Worm (Caenorhabditis elegans) whole organism, L2 larva: ENCODE measurements around the gene bath-9.

Experiments
- C34F6.9 ChIP-seq: fragments of 150-350 bp; optimal IDR thresholded peaks from 2 replicates; lab custom pipeline; 2014; ENCODE audit warnings: missing biosample characterization, missing genetic modification characterization
- R02D3.7 ChIP-seq: fragments of 150-350 bp; optimal IDR thresholded peaks from 2 replicates; lab custom pipeline; 2014; ENCODE audit warnings: missing biosample characterization, missing genetic modification characterization
- Y55F3AM.14 ChIP-seq: fragments of 200-800 bp; sonication (Bioruptor generic); optimal IDR thresholded peaks from 2 replicates; lab custom pipeline; 2018; ENCODE audit warnings: mild to moderate bottlenecking, missing genetic modification characterization, missing compliant biosample characterization
- ZK546.5 ChIP-seq: sonication (generic microtip); optimal IDR thresholded peaks from 2 replicates; lab custom pipeline; 2017; ENCODE audit warnings: missing biosample characterization, missing genetic modification characterization
- aly-2 ChIP-seq: fragments of 150-350 bp; optimal IDR thresholded peaks from 2 replicates; lab custom pipeline; 2014; ENCODE audit warnings: missing biosample characterization, missing genetic modification characterization
- ama-1 ChIP-seq: fragments of 150-350 bp; optimal IDR thresholded peaks from 2 replicates; lab custom pipeline; 2018; ENCODE audit warnings: inconsistent platforms
- ceh-16 ChIP-seq: fragments of 150-350 bp; optimal IDR thresholded peaks from 2 replicates; lab custom pipeline; 2014; ENCODE audit warnings: missing biosample characterization, missing genetic modification characterization
- egl-27 ChIP-seq: sonication (generic microtip); optimal IDR thresholded peaks from 3 replicates; lab custom pipeline; 2017; ENCODE audit warnings: missing biosample characterization, missing genetic modification reagents, missing genetic modification characterization
- elt-1 ChIP-seq: fragments of 150-350 bp; optimal IDR thresholded peaks from 2 replicates; lab custom pipeline; 2014; ENCODE audit warnings: missing biosample characterization, missing genetic modification characterization
- elt-3 ChIP-seq: sonication (generic microtip); optimal IDR thresholded peaks from 2 replicates; lab custom pipeline; 2017; ENCODE audit warnings: missing biosample characterization, missing genetic modification characterization
- gmeb-1 ChIP-seq: fragments of 150-350 bp; optimal IDR thresholded peaks from 2 replicates; lab custom pipeline; 2014; ENCODE audit warnings: missing biosample characterization, missing genetic modification characterization
- lin-11 ChIP-seq: fragments of 150-350 bp; sonication (generic microtip); optimal IDR thresholded peaks from 2 replicates; lab custom pipeline; 2014; ENCODE audit warnings: missing biosample characterization, missing genetic modification characterization, inconsistent platforms, mixed read lengths
- lin-39 ChIP-seq: fragments of 150-350 bp; optimal IDR thresholded peaks from 2 replicates; lab custom pipeline; 2014; ENCODE audit warnings: missing biosample characterization, missing genetic modification reagents, missing genetic modification characterization
- lsy-2 ChIP-seq, 2 experiments: fragments of 150-350 bp in 1 of 2; sonication (generic microtip) in 1 of 2; optimal IDR thresholded peaks; 2 replicates each; lab custom pipeline; 2014 to 2017; ENCODE audit warnings: missing biosample characterization in 2 of 2, missing genetic modification characterization in 2 of 2
- mbf-1 ChIP-seq: sonication (generic microtip); optimal IDR thresholded peaks from 2 replicates; lab custom pipeline; 2017; ENCODE audit warnings: missing biosample characterization, missing genetic modification characterization
- nhr-10 ChIP-seq: sonication (generic microtip); optimal IDR thresholded peaks from 2 replicates; lab custom pipeline; 2017; ENCODE audit warnings: missing biosample characterization, missing genetic modification characterization
- nhr-11 ChIP-seq: fragments of 150-350 bp; optimal IDR thresholded peaks from 2 replicates; lab custom pipeline; 2014; ENCODE audit warnings: missing biosample characterization, missing genetic modification characterization
- nhr-12 ChIP-seq: fragments of 150-350 bp; optimal IDR thresholded peaks from 2 replicates; lab custom pipeline; 2014; ENCODE audit warnings: missing biosample characterization, missing genetic modification characterization
- nhr-129 ChIP-seq: fragments of 150-350 bp; optimal IDR thresholded peaks from 2 replicates; lab custom pipeline; 2014; ENCODE audit warnings: missing biosample characterization, missing genetic modification characterization
- nhr-21 ChIP-seq: fragments of 150-350 bp; optimal IDR thresholded peaks from 2 replicates; lab custom pipeline; 2014; ENCODE audit warnings: missing biosample characterization, missing genetic modification characterization
- nhr-23 ChIP-seq: fragments of 150-350 bp; optimal IDR thresholded peaks from 2 replicates; lab custom pipeline; 2014; ENCODE audit warnings: missing biosample characterization, missing genetic modification reagents, missing genetic modification characterization
- nhr-237 ChIP-seq: fragments of 150-350 bp; optimal IDR thresholded peaks from 2 replicates; lab custom pipeline; 2014; ENCODE audit warnings: missing biosample characterization, missing genetic modification characterization
- nhr-6 ChIP-seq: fragments of 150-350 bp; optimal IDR thresholded peaks from 2 replicates; lab custom pipeline; 2014; ENCODE audit warnings: missing biosample characterization, missing genetic modification characterization
- nhr-77 ChIP-seq: fragments of 150-350 bp; optimal IDR thresholded peaks from 2 replicates; lab custom pipeline; 2014; ENCODE audit warnings: missing biosample characterization, missing genetic modification characterization
- peb-1 ChIP-seq: fragments of 150-350 bp; optimal IDR thresholded peaks from 2 replicates; lab custom pipeline; 2014; ENCODE audit warnings: missing biosample characterization, missing genetic modification characterization
- sma-3 ChIP-seq: sonication (generic microtip); optimal IDR thresholded peaks from 2 replicates; lab custom pipeline; 2016; ENCODE audit warnings: missing genetic modification reagents, missing genetic modification characterization, missing compliant biosample characterization
- sma-9 ChIP-seq, 2 experiments: fragments of 150-350 bp in 1 of 2; sonication (generic microtip) in 1 of 2; optimal IDR thresholded peaks; 2 replicates each; lab custom pipeline; 2014 to 2016; ENCODE audit warnings: missing genetic modification characterization in 2 of 2, mild to moderate bottlenecking in 1 of 2, missing biosample characterization in 1 of 2, missing compliant biosample characterization in 1 of 2, missing genetic modification reagents in 1 of 2, moderate library complexity in 1 of 2
- unc-55 ChIP-seq: fragments of 150-350 bp; sonication (generic microtip); optimal IDR thresholded peaks from 3 replicates; lab custom pipeline; 2014; ENCODE audit warnings: missing biosample characterization, missing genetic modification reagents, missing genetic modification characterization
- unc-62 ChIP-seq: fragments of 150-350 bp; optimal IDR thresholded peaks from 2 replicates; lab custom pipeline; 2014; ENCODE audit warnings: missing biosample characterization, missing genetic modification reagents, missing genetic modification characterization
- zag-1 ChIP-seq: fragments of 150-350 bp; optimal IDR thresholded peaks from 2 replicates; lab custom pipeline; 2014; ENCODE audit warnings: missing biosample characterization, missing genetic modification characterization
- ztf-11 ChIP-seq: sonication (generic microtip); optimal IDR thresholded peaks from 2 replicates; lab custom pipeline; 2017; ENCODE audit warnings: missing biosample characterization, missing genetic modification characterization
- ztf-4 ChIP-seq: fragments of 150-350 bp; optimal IDR thresholded peaks from 2 replicates; lab custom pipeline; 2014; ENCODE audit warnings: missing biosample characterization, missing genetic modification characterization

bath-9 gene

DNA sequence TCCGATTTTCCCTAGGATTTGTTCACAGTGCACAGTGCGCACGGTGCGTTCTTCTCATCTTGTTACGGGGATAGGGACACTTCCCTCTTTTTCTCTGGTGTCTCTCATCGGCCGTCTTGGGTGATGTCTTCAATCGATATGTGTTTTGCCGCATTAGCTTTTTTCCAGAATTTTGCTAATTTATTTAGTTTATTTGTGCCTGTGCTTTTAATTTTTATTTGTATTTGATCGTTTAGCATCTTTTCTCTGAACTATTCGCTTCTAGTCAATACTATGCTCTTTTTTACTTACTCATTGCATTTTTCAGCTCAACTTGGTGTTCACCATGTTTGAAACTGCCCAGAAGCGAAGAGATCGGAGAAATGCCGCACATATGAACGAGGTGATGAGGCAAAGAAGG lies 36.6 kb upstream of the bath-9 start, which contains the start of gene F14D2.5:
F14D2.5 (plus strand) TSS at position 301 of the 400 bp plus-strand sequence.
- no peak for TF ChIP-seq zag-1 (tag; lab: Kevin White, UChicago)

DNA sequence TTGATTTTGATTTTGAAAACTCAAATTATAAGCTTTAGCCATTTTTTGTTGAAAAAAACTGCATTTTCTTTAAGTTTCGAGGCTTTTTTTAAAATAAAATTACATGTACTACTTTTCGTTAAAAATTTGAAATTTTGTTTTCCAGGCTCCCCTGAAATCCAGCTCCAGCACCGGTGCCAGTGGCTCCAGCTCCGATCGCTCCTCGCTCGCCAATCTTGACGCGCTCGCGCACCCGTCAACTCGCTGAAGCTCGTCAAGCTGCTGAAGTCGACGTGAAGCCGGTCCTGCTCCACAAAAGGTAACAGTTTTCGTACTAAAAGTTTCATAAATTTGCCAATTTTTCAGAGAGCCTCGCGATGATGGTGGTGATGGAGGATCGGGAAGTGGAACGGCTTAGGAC lies 36.1 kb upstream of the bath-9 start:
- no peak for TF ChIP-seq nhr-21 (tag; lab: Kevin White, UChicago)
- TF ChIP-seq nhr-12 (tag; lab: Kevin White, UChicago), result no peak
- TF ChIP-seq lin-39 (tag; lab: Kevin White, UChicago), result no peak
- TF ChIP-seq ama-1 (lab: Kevin White, UChicago), result no peak
- TF ChIP-seq ztf-4 (tag; lab: Kevin White, UChicago), result no peak
- TF ChIP-seq, all 48 proteins: peak for 0

DNA sequence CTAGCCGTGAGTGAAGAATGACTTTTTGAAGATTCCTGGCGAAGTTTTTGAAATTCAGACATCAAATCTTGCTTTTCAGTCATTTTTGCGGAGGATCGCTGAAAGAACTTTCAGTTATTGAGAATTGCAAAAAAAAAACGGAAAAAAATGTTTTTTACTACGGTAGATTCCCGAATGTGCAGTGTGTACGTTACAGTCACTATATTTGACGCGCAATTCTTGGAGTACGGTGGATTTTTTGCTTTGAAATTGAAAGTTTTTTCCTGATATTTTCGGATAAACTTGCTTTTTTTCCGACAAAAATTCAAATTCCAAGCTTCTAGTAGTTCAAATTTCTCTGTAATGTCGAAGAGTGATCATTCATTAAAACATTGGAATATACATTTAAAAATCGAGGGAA lies 34.9 kb upstream of the bath-9 start, which contains the start of gene F14D2.11:
F14D2.11 (minus strand) TSS at position 101 of the 400 bp plus-strand sequence.
- TF ChIP-seq ztf-11 (no peak), nhr-11 (no peak), nhr-237 (tag; lab: Kevin White, UChicago) (no peak), nhr-21 (tag; lab: Kevin White, UChicago) (no peak), C34F6.9 (tag; lab: Kevin White, UChicago) (no peak), zag-1 (tag; lab: Kevin White, UChicago) (no peak), unc-55 (GFP tag; lab: Kevin White, UChicago) (no peak), elt-1 (tag; lab: Kevin White, UChicago) (no peak), R02D3.7 (tag; lab: Kevin White, UChicago) (no peak), nhr-77 (tag; lab: Kevin White, UChicago) (no peak), mbf-1 (no peak), lin-39 (tag; lab: Kevin White, UChicago) (no peak)
- TF ChIP-seq, all 48 proteins: peak for 0

DNA sequence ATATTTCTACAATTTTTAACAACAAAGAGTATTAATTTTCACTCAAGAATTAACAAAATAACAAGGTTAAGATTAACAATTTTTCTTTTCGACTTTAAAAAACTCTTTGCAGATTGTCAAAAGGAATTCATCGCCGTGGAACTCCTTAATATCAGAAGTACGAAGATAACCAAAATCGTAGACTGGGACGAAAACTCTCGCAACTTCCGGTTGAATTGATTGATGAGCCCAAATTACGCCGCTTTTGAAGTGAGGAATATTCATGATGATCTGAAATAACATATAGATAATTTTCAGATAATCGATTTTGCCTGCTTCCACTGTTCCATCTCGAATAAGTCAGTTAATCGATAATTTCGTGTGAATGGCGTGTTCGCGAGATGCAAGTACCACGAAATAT lies 33.2 kb upstream of the bath-9 start, which contains the start of gene F14D2.15:
F14D2.15 (minus strand) TSS at position 101 of the 400 bp plus-strand sequence.
- TF ChIP-seq C34F6.9 (tag; lab: Kevin White, UChicago) (no peak), lin-11 (tag; lab: Kevin White, UChicago) (no peak), ceh-16 (tag; lab: Kevin White, UChicago) (no peak), peb-1 (tag; lab: Kevin White, UChicago) (no peak), sma-9 (GFP tag; optimal IDR thresholded peaks at IDR 0.05; lab: Kevin White, UChicago) (no peak), sma-9 (tag; optimal IDR thresholded peaks at IDR 0.05; lab: Kevin White, UChicago) (no peak), gmeb-1 (tag; lab: Kevin White, UChicago) (no peak), nhr-237 (tag; lab: Kevin White, UChicago) (no peak), egl-27 (tag; lab: Kevin White, UChicago) (no peak), elt-1 (tag; lab: Kevin White, UChicago) (no peak), ztf-4 (tag; lab: Kevin White, UChicago) (no peak), nhr-6 (tag; lab: Kevin White, UChicago) (no peak), ZK546.5 (tag; lab: Kevin White, UChicago) (no peak), lsy-2 (tag; optimal IDR thresholded peaks at IDR 0.05; lab: Kevin White, UChicago) (no peak), nhr-23 (tag; lab: Kevin White, UChicago) (no peak)

DNA sequence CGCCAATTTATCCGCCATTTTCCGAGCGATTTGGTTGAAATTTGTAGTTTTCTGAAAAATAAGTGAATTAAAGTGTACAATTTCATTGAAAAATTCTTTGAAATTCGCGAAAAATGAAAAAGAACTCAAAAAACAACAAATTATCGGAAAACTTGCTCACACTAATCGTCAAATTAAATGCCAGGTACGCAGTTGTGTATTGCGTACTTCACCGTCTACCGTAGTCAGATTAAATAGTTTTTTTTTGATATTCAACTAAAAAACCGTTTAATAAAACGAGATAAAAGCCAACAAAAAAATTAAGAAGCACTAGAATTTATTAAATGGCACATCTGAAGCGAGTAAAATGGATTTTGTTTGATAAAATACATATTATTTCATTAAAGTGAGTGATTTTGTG lies 32.0 kb upstream of the bath-9 start, which contains the start of gene bath-28:
bath-28 (minus strand) TSS at position 51 of the 400 bp plus-strand sequence.
- TF ChIP-seq Y55F3AM.14 (GFP tag; lab: Kevin White, UChicago) (no peak), aly-2 (tag; lab: Kevin White, UChicago) (no peak), lin-11 (tag; lab: Kevin White, UChicago) (no peak), nhr-10 (no peak), elt-3 (tag; lab: Kevin White, UChicago) (no peak), C34F6.9 (tag; lab: Kevin White, UChicago) (no peak), nhr-77 (tag; lab: Kevin White, UChicago) (no peak)

DNA sequence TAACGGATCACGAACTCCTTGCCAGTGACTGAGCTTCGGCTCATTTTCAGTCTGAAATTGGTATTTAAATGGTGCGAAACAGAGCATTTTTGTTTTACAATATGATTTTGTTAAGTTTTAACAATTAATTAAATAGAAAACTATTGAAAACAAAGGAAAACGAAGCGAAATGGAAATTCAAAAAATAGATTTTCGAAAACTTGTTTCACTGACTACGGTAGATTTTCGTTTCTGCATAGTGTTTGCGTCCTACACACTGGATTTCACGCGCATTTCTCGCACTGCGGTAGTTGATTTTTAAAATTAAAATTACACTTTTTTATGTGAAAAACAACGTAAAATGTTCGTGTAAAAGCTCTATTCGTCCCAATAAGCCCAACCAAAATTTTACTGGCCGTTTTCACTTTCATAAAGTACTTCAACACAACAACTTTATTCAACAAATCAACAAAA lies 30.5 kb upstream of the bath-9 start, which contains the start of gene bath-30:
bath-30 (minus strand) TSS at position 51 of the 453 bp plus-strand sequence.
- no peak for TF ChIP-seq ama-1 (lab: Kevin White, UChicago)
- TF ChIP-seq nhr-129 (tag; lab: Kevin White, UChicago), result no peak
- TF ChIP-seq zag-1 (tag; lab: Kevin White, UChicago), result no peak
- TF ChIP-seq sma-3 (GFP tag; lab: Kevin White, UChicago), result no peak
- no peak for TF ChIP-seq ztf-4 (tag; lab: Kevin White, UChicago)
- TF ChIP-seq unc-62 (GFP tag; lab: Kevin White, UChicago), result no peak
- no peak for TF ChIP-seq lsy-2 (tag; optimal IDR thresholded peaks at IDR 0.05; lab: Kevin White, UChicago)
